Fruit fly (Drosophila melanogaster) whole organism, adult: Measurements from ENCODE around the gene NimC1.

Experiments used
- CG11617 ChIP-seq: fragments of 200-800 bp; sonication (Bioruptor generic); optimal IDR thresholded peaks from 2 replicates; lab custom pipeline; 2017; ENCODE audit warnings: mild to moderate bottlenecking, missing biosample characterization, missing genetic modification reagents, missing genetic modification characterization
- CG14711 ChIP-seq: fragments of 200-800 bp; sonication (Bioruptor generic); optimal IDR thresholded peaks from 2 replicates; lab custom pipeline; 2018; ENCODE audit warnings: missing biosample characterization, mild to moderate bottlenecking, missing genetic modification characterization, moderate library complexity
- CG1620 ChIP-seq: fragments of 200-800 bp; sonication (Bioruptor generic); optimal IDR thresholded peaks from 2 replicates; lab custom pipeline; 2016; ENCODE audit warnings: missing biosample characterization, missing genetic modification characterization
- Mnt ChIP-seq: fragments of 200-800 bp; sonication (Bioruptor generic); optimal IDR thresholded peaks from 2 replicates; lab custom pipeline; 2016; ENCODE audit warnings: missing biosample characterization, mild to moderate bottlenecking, missing genetic modification characterization
- tj ChIP-seq: fragments of 200-800 bp; sonication (Bioruptor generic); optimal IDR thresholded peaks from 3 replicates; lab custom pipeline; 2017; ENCODE audit warnings: missing biosample characterization, mild to moderate bottlenecking, missing genetic modification characterization, moderate library complexity

DNA sequence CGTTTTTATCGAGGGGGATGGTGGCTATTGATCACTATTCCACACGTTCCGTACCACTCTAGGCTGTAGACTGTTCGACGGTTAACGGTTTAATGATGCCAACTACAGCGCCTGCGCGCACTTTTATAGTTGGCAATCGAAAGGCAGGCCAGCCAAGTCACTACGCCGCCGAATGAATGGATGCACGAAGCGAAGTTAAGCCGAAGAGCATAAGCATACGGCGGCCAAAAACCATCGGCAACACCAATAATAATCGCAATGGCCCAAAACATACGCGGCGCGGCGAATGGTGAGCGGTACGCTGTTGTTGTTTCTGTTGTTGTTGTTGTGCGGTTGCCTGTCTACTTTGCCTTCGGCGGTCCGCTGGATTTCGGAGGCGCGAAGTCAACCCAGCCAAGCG is 53.1 kb downstream of the NimC1 start, which contains the start of gene Vajk1:
- TF ChIP-seq Mnt (no peak), CG1620 (no peak), CG14711 (no peak), CG11617 (GFP tag; lab: Kevin White, UChicago) (no peak), tj (GFP tag; lab: Kevin White, UChicago) (no peak)
